Worm (Caenorhabditis elegans): Measurements from ENCODE around the gene F58F12.4.

The F58F12.4 gene

DNA sequence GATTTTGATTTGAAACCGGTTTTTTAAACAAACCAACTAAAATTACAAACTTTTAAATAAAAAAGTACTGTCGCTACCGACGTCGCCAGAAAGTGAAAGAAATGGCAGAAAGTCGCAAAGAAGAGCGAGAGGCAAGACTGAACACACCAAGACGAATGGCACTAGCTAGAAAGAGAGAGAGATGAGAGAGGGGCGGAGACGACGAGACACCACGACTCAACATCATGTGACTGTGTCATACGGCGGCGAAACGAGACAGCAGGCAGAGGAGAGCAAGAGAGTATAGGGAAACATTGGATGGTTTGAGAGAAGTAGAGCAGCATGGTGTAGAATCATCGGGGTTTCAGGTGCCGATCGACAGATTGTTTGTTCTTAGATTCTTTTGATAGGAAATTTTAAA, 38.2 kb upstream of the F58F12.4 start:
- no peak for TF ChIP-seq ttx-3 (tag; optimal IDR thresholded peaks at IDR 0.05)
- peak; percentile 27 for TF ChIP-seq F13H6.1 (tag; optimal IDR thresholded peaks at IDR 0.05)
- peak; percentile 37 for TF ChIP-seq unc-42 (tag; optimal IDR thresholded peaks at IDR 0.05)
- no peak for TF ChIP-seq sox-4 (tag; optimal IDR thresholded peaks at IDR 0.05)
- TF ChIP-seq ceh-34 (tag; optimal IDR thresholded peaks at IDR 0.05): peak; percentile 63
- TF ChIP-seq sdc-2 (tag; optimal IDR thresholded peaks at IDR 0.05): no peak
- TF ChIP-seq tbx-2 (tag; optimal IDR thresholded peaks at IDR 0.05): peak; percentile 71
- no peak for TF ChIP-seq pha-2 (tag; optimal IDR thresholded peaks at IDR 0.05)
- no peak for TF ChIP-seq hlh-13 (GFP tag; optimal IDR thresholded peaks at IDR 0.05)
- no peak for TF ChIP-seq sox-2 (GFP tag; IDR thresholded peaks at IDR 0.05)
- peak; percentile 90 for TF ChIP-seq unc-55 (GFP tag; optimal IDR thresholded peaks at IDR 0.05)
- TF ChIP-seq hlh-8 (tag; optimal IDR thresholded peaks at IDR 0.05): peak; percentile 36
- TF ChIP-seq pqm-1 (tag; optimal IDR thresholded peaks at IDR 0.05): peak; percentile 34
- TF ChIP-seq mec-3 (tag; optimal IDR thresholded peaks at IDR 0.05; ENCODE audit: borderline replicate concordance): no peak
- peak; percentile 42 for TF ChIP-seq dve-1 (tag; optimal IDR thresholded peaks at IDR 0.05)
- no peak for TF ChIP-seq pax-1 (tag; optimal IDR thresholded peaks at IDR 0.05)
- peak; percentile 75 for TF ChIP-seq ceh-31 (tag; optimal IDR thresholded peaks at IDR 0.05)
- no peak for TF ChIP-seq unc-3 (GFP tag; conservative IDR thresholded peaks at IDR 0.05)
- TF ChIP-seq unc-3 (tag; optimal IDR thresholded peaks at IDR 0.05): no peak
- peak; percentile 72 for TF ChIP-seq ama-1 (optimal IDR thresholded peaks at IDR 0.05)
- no peak for TF ChIP-seq elt-2 (tag; optimal IDR thresholded peaks at IDR 0.05)
- peak; percentile 6 for TF ChIP-seq lin-11 (tag; optimal IDR thresholded peaks at IDR 0.05)
- TF ChIP-seq npax-4 (tag; optimal IDR thresholded peaks at IDR 0.05): no peak
- TF ChIP-seq C08G9.2 (tag; optimal IDR thresholded peaks at IDR 0.05): peak; percentile 8
- no peak for TF ChIP-seq ceh-6 (GFP tag; optimal IDR thresholded peaks at IDR 0.05)
- no peak for TF ChIP-seq ceh-22 (tag; optimal IDR thresholded peaks at IDR 0.05)
- peak; percentile 62 for TF ChIP-seq ets-4 (tag; optimal IDR thresholded peaks at IDR 0.05)
- TF ChIP-seq ceh-9 (tag; optimal IDR thresholded peaks at IDR 0.05): no peak
- TF ChIP-seq hlh-15 (tag; optimal IDR thresholded peaks at IDR 0.05): no peak
- TF ChIP-seq pros-1 (tag; optimal IDR thresholded peaks at IDR 0.05): peak; percentile 51
- peak; percentile 23 for TF ChIP-seq K09A11.1 (tag; optimal IDR thresholded peaks at IDR 0.05; ENCODE audit: insufficient read depth)
- no peak for TF ChIP-seq zip-5 (tag; optimal IDR thresholded peaks at IDR 0.05)
- peak; percentile 8 for TF ChIP-seq ceh-14 (tag; optimal IDR thresholded peaks at IDR 0.05)
- TF ChIP-seq tbx-7 (tag; optimal IDR thresholded peaks at IDR 0.05): no peak
- peak; percentile 99 for TF ChIP-seq hlh-30 (tag; optimal IDR thresholded peaks at IDR 0.05; ENCODE audit: insufficient read depth)
- peak; percentile 78 for TF ChIP-seq ceh-18 (tag; optimal IDR thresholded peaks at IDR 0.05)
- peak; percentile 58 for TF ChIP-seq ceh-2 (tag; optimal IDR thresholded peaks at IDR 0.05)
- no peak for TF ChIP-seq nhr-11 (tag; optimal IDR thresholded peaks at IDR 0.05)
- peak; percentile 90 for TF ChIP-seq nfya-1 (tag; optimal IDR thresholded peaks at IDR 0.05)
- no peak for TF ChIP-seq elt-4 (tag; optimal IDR thresholded peaks at IDR 0.05)
- TF ChIP-seq gmeb-2 (tag; optimal IDR thresholded peaks at IDR 0.05): no peak
- TF ChIP-seq ceh-30 (tag; optimal IDR thresholded peaks at IDR 0.05): peak; percentile 18
- peak; percentile 74 for TF ChIP-seq ref-2 (tag; optimal IDR thresholded peaks at IDR 0.05)
- no peak for TF ChIP-seq fax-1 (tag; optimal IDR thresholded peaks at IDR 0.05)
- TF ChIP-seq syd-9 (tag; optimal IDR thresholded peaks at IDR 0.05): no peak
- no peak for TF ChIP-seq nhr-232 (tag; optimal IDR thresholded peaks at IDR 0.05)
- TF ChIP-seq ztf-16 (tag; optimal IDR thresholded peaks at IDR 0.05): no peak
- TF ChIP-seq Y22D7AL.16 (tag; optimal IDR thresholded peaks at IDR 0.05): no peak
- peak; percentile 36 for TF ChIP-seq rnt-1 (tag; optimal IDR thresholded peaks at IDR 0.05)
- TF ChIP-seq T23F11.4 (GFP tag; optimal IDR thresholded peaks at IDR 0.05): no peak
- no peak for TF ChIP-seq fkh-10 (GFP tag; optimal IDR thresholded peaks at IDR 0.05)

Data from whole organism, late embryonic.